Worm (Caenorhabditis elegans): Measurements from ENCODE around the gene srv-27.
"Not testable (repeated sequence)": the region's sequence is repeated elsewhere in the genome, so short reads cannot be mapped to it uniquely, and the experiment has no call there.

srv-27 gene

ce11 chrIV:6259732-6260131 lies 38.4 kb downstream of the srv-27 start, which contains the start of gene nlp-16:
TSS of gene nlp-16 (minus strand) at chrIV:6259832.
- no peak for TF ChIP-seq unc-55 (GFP tag; optimal IDR thresholded peaks at IDR 0.05)
- TF ChIP-seq ceh-6 (GFP tag; optimal IDR thresholded peaks at IDR 0.05) = no peak
- no peak for TF ChIP-seq ama-1 (optimal IDR thresholded peaks at IDR 0.05)
- TF ChIP-seq unc-86 (tag; optimal IDR thresholded peaks at IDR 0.05) = no peak
- no peak for TF ChIP-seq syd-9 (tag; optimal IDR thresholded peaks at IDR 0.05)
- no peak for TF ChIP-seq tbx-2 (tag; optimal IDR thresholded peaks at IDR 0.05)
- no peak for TF ChIP-seq nhr-11 (tag; optimal IDR thresholded peaks at IDR 0.05)
- TF ChIP-seq ref-2 (tag; optimal IDR thresholded peaks at IDR 0.05) = no peak
- TF ChIP-seq pros-1 (tag; optimal IDR thresholded peaks at IDR 0.05) = no peak
- TF ChIP-seq hlh-13 (GFP tag; optimal IDR thresholded peaks at IDR 0.05) = no peak
- no peak for TF ChIP-seq unc-42 (tag; optimal IDR thresholded peaks at IDR 0.05)

- TF ChIP-seq ceh-30 (tag; optimal IDR thresholded peaks at IDR 0.05) (no peak), pax-1 (tag; optimal IDR thresholded peaks at IDR 0.05) (no peak), hlh-6 (tag; optimal IDR thresholded peaks at IDR 0.05) (no peak), elt-2 (tag; optimal IDR thresholded peaks at IDR 0.05) (no peak), rnt-1 (tag; optimal IDR thresholded peaks at IDR 0.05) (no peak), pha-4 (tag; optimal IDR thresholded peaks at IDR 0.05) (no peak), unc-3 (GFP tag; conservative IDR thresholded peaks at IDR 0.05) (no peak), unc-3 (tag; optimal IDR thresholded peaks at IDR 0.05) (no peak), syd-9 (tag; optimal IDR thresholded peaks at IDR 0.05) (no peak), ttx-3 (tag; optimal IDR thresholded peaks at IDR 0.05) (no peak), pag-3 (tag; optimal IDR thresholded peaks at IDR 0.05; ENCODE audit: borderline replicate concordance) (no peak), dve-1 (tag; optimal IDR thresholded peaks at IDR 0.05) (no peak), ceh-34 (tag; optimal IDR thresholded peaks at IDR 0.05) (no peak), eyg-1 (tag; optimal IDR thresholded peaks at IDR 0.05) (no peak), ama-1 (optimal IDR thresholded peaks at IDR 0.05) (no peak), gmeb-2 (tag; optimal IDR thresholded peaks at IDR 0.05) (no peak), ets-4 (tag; optimal IDR thresholded peaks at IDR 0.05) (no peak), ceh-18 (tag; optimal IDR thresholded peaks at IDR 0.05) (no peak), sox-4 (tag; optimal IDR thresholded peaks at IDR 0.05) (no peak)
These were observed 39.2 kb downstream of the srv-27 start for ce11 chrIV:6258967-6259366.

ce11 chrIV:6254635-6255034 lies 43.5 kb downstream of the srv-27 start, which contains the start of gene T13A10.64:
TSS of gene T13A10.64 (plus strand) at chrIV:6254935.
- TF ChIP-seq pha-2 (tag; optimal IDR thresholded peaks at IDR 0.05) (no peak), ceh-22 (tag; optimal IDR thresholded peaks at IDR 0.05) (no peak), unc-55 (GFP tag; optimal IDR thresholded peaks at IDR 0.05) (no peak), pqm-1 (tag; optimal IDR thresholded peaks at IDR 0.05) (no peak), ztf-16 (tag; optimal IDR thresholded peaks at IDR 0.05) (no peak), dmd-4 (tag; optimal IDR thresholded peaks at IDR 0.05; ENCODE audit: borderline replicate concordance) (no peak)

DNA sequence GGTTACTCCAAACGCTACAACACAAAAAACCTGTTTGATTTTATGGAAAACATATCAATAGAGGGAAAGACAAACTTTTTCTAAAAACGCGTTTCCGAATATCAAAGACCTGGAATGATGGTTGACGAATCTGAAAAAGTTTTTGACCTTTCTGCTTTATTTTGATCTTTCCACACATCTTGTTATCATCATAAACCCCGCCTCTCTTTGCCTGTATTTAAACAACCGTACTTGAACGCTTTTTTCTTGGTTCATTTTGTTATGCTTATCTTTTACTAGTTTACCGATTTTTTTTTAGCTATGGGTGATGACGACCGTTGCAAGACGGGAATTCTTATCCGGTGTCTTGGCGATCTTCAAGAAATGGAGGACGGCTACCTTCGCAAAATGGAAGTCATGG lies 45.2 kb downstream of the srv-27 start, which contains the start of gene T13A10.2:
TSS of gene T13A10.2 (plus strand) at position 301 of the 400 bp plus-strand sequence.
- TF ChIP-seq ceh-48 (tag; optimal IDR thresholded peaks at IDR 0.05); pag-3 (tag; optimal IDR thresholded peaks at IDR 0.05; ENCODE audit: borderline replicate concordance); fkh-10 (GFP tag; optimal IDR thresholded peaks at IDR 0.05): not testable (repeated sequence)

DNA sequence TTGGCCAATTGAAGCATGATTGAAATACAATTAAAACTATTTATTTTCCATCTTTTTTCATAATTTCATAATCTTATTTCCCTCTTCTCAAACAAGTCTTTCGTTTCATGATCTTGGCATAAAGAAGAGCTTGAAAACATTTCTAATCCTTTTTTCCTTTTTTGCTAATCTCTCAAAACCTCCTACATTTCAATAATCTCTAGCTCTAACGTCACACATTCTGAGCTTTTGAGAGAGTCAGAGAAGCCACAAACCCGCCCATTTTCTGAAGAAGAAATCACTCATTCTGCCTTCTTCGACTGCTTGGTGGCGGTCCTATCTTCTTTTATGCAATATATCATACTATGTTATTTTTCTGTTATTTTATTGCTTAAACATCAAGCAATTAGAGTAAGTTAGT lies 48.6 kb downstream of the srv-27 start, which contains the start of gene F58F9.1:
TSS of gene F58F9.1 (plus strand) at position 251 of the 400 bp plus-strand sequence.
- TF ChIP-seq hlh-6 (tag; optimal IDR thresholded peaks at IDR 0.05) (no peak), eyg-1 (tag; optimal IDR thresholded peaks at IDR 0.05) (no peak), unc-3 (GFP tag; conservative IDR thresholded peaks at IDR 0.05) (no peak), unc-3 (tag; optimal IDR thresholded peaks at IDR 0.05) (no peak), ceh-30 (tag; optimal IDR thresholded peaks at IDR 0.05) (no peak), ceh-31 (tag; optimal IDR thresholded peaks at IDR 0.05) (no peak), pat-9 (tag; optimal IDR thresholded peaks at IDR 0.05) (no peak), ceh-22 (tag; optimal IDR thresholded peaks at IDR 0.05) (no peak)

Measured in whole organism, late embryonic.